Fruit fly (Drosophila melanogaster) whole organism, embryonic: ENCODE data around the gene Herc4.

Experiments
- Aef1 ChIP-seq: fragments of 200-800 bp; sonication (Bioruptor generic); IDR thresholded peaks from 3 replicates; pipeline ENCODE4 v1.3.6; 2022; ENCODE audit warnings: missing biosample characterization, missing genetic modification characterization
- Antp ChIP-seq: fragments of 200-800 bp; sonication (Bioruptor generic); optimal IDR thresholded peaks from 3 replicates; lab custom pipeline; 2016; ENCODE audit warnings: missing biosample characterization, missing genetic modification characterization
- Awh ChIP-seq: fragments of 200-800 bp; sonication (Bioruptor generic); IDR thresholded peaks from 2 replicates; pipeline ENCODE4, ENCODE4 v1.3.6; 2022; ENCODE audit warnings: missing biosample characterization, missing genetic modification characterization
- BtbVII ChIP-seq: fragments of 200-800 bp; sonication (Bioruptor generic); optimal IDR thresholded peaks from 3 replicates; lab custom pipeline; 2017; ENCODE audit warnings: missing biosample characterization, mild to moderate bottlenecking, missing genetic modification characterization
- CG1024 ChIP-seq: fragments of 200-800 bp; sonication (Bioruptor generic); IDR thresholded peaks from 2 replicates; pipeline ENCODE4 v1.3.6; 2022; ENCODE audit warnings: missing biosample characterization, missing genetic modification characterization
- CG10959 ChIP-seq: fragments of 200-800 bp; sonication (Bioruptor generic); IDR thresholded peaks from 2 replicates; pipeline ENCODE4 v1.3.6; 2022; ENCODE audit warnings: missing biosample characterization, missing genetic modification characterization
- CG11723 ChIP-seq: fragments of 200-800 bp; sonication (Bioruptor generic); optimal IDR thresholded peaks from 2 replicates; lab custom pipeline; 2017; ENCODE audit warnings: missing biosample characterization, mild to moderate bottlenecking, missing genetic modification characterization
- CG12104 ChIP-seq: fragments of 200-800 bp; sonication (Bioruptor generic); optimal IDR thresholded peaks from 3 replicates; lab custom pipeline; 2016; ENCODE audit warnings: missing biosample characterization, missing genetic modification characterization
- CG15269 ChIP-seq: fragments of 200-800 bp; sonication (Bioruptor generic); optimal IDR thresholded peaks from 2 replicates; lab custom pipeline; 2018; ENCODE audit warnings: missing biosample characterization, mild to moderate bottlenecking, missing genetic modification characterization, moderate library complexity
- CG15479 ChIP-seq: fragments of 200-800 bp; sonication (Bioruptor generic); optimal IDR thresholded peaks from 3 replicates; lab custom pipeline; 2019; ENCODE audit warnings: missing biosample characterization, mild to moderate bottlenecking, missing genetic modification characterization, moderate library complexity
- CG15696 ChIP-seq: fragments of 200-800 bp; sonication (Bioruptor generic); optimal IDR thresholded peaks from 2 replicates; lab custom pipeline; 2019; ENCODE audit warnings: missing biosample characterization, mild to moderate bottlenecking, missing genetic modification characterization, moderate library complexity
- CG1602 ChIP-seq: fragments of 200-800 bp; sonication (Bioruptor generic); optimal IDR thresholded peaks from 3 replicates; lab custom pipeline; 2016; ENCODE audit warnings: missing biosample characterization, missing genetic modification characterization
- CG16779 ChIP-seq: fragments of 200-800 bp; sonication (Bioruptor generic); IDR thresholded peaks from 2 replicates; pipeline ENCODE4 v1.3.6; 2022; ENCODE audit warnings: missing biosample characterization, missing genetic modification characterization
- CG16813 ChIP-seq: fragments of 200-800 bp; sonication (Bioruptor generic); IDR thresholded peaks from 3 replicates; pipeline ENCODE4 v1.3.6; 2022; ENCODE audit warnings: missing biosample characterization, missing genetic modification characterization; ENCODE audit not compliant: partially characterized antibody
- CG17568 ChIP-seq: fragments of 200-800 bp; sonication (Bioruptor generic); optimal IDR thresholded peaks from 2 replicates; lab custom pipeline; 2018; ENCODE audit warnings: missing biosample characterization, mild to moderate bottlenecking, missing genetic modification characterization, moderate library complexity
- CG1792 ChIP-seq: fragments of 200-800 bp; sonication (Bioruptor generic); optimal IDR thresholded peaks from 2 replicates; lab custom pipeline; 2016; ENCODE audit warnings: missing biosample characterization, missing genetic modification characterization
- CG2875 ChIP-seq: fragments of 200-800 bp; sonication (Bioruptor generic); optimal IDR thresholded peaks from 2 replicates; lab custom pipeline; 2017; ENCODE audit warnings: missing biosample characterization, mild to moderate bottlenecking, missing genetic modification characterization, missing genetic modification reagents
- CG31365 ChIP-seq: fragments of 200-800 bp; sonication (Bioruptor generic); optimal IDR thresholded peaks from 2 replicates; lab custom pipeline; 2018; ENCODE audit warnings: missing biosample characterization, mild to moderate bottlenecking, missing genetic modification characterization
- CG6175 ChIP-seq: fragments of 200-800 bp; sonication (Bioruptor generic); IDR thresholded peaks from 3 replicates; pipeline ENCODE4 v1.3.6; 2022; ENCODE audit warnings: missing biosample characterization, missing genetic modification characterization
- CG6654 ChIP-seq: fragments of 200-800 bp; sonication (Bioruptor generic); optimal IDR thresholded peaks from 2 replicates; lab custom pipeline; 2017; ENCODE audit warnings: missing biosample characterization, mild to moderate bottlenecking, missing genetic modification characterization
- CG6854 ChIP-seq: fragments of 200-800 bp; sonication (Bioruptor generic); optimal IDR thresholded peaks from 3 replicates; lab custom pipeline; 2017; ENCODE audit warnings: missing biosample characterization, mild to moderate bottlenecking, missing genetic modification characterization
- CG7271 ChIP-seq: fragments of 200-800 bp; sonication (Bioruptor generic); optimal IDR thresholded peaks from 2 replicates; lab custom pipeline; 2018; ENCODE audit warnings: missing biosample characterization, mild to moderate bottlenecking, missing genetic modification characterization, moderate library complexity
- CG8765 ChIP-seq: fragments of 200-800 bp; sonication (Bioruptor generic); IDR thresholded peaks from 2 replicates; pipeline ENCODE4 v1.3.6; 2022; ENCODE audit warnings: missing biosample characterization, missing genetic modification characterization
- CHES-1-like ChIP-seq: fragments of 200-800 bp; sonication (Bioruptor generic); optimal IDR thresholded peaks from 2 replicates; lab custom pipeline; 2016; ENCODE audit warnings: missing biosample characterization, missing genetic modification characterization
- Dip3 ChIP-seq: fragments of 200-800 bp; sonication (Bioruptor generic); optimal IDR thresholded peaks from 3 replicates; lab custom pipeline; 2016; ENCODE audit warnings: missing biosample characterization, missing genetic modification characterization
- Fer3 ChIP-seq: fragments of 200-800 bp; sonication (Bioruptor generic); optimal IDR thresholded peaks from 2 replicates; lab custom pipeline; 2018; ENCODE audit warnings: missing biosample characterization, mild to moderate bottlenecking, missing genetic modification characterization, moderate library complexity
- Hr51 ChIP-seq, 2 experiments: fragments of 200-800 bp; sonication (Bioruptor generic); optimal IDR thresholded peaks; 2 replicates in 1 of 2; 3 replicates in 1 of 2; lab custom pipeline; 2016 to 2018; ENCODE audit warnings: missing biosample characterization in 2 of 2, missing genetic modification characterization in 2 of 2, mild to moderate bottlenecking in 1 of 2, moderate library complexity in 1 of 2
- Hsf ChIP-seq: fragments of 200-800 bp; sonication (Bioruptor generic); optimal IDR thresholded peaks from 3 replicates; lab custom pipeline; 2016; ENCODE audit warnings: missing biosample characterization, missing genetic modification characterization
- Myb ChIP-seq: fragments of 200-800 bp; sonication (Bioruptor generic); optimal IDR thresholded peaks from 2 replicates; lab custom pipeline; 2016; ENCODE audit warnings: missing biosample characterization, missing genetic modification characterization
- Nf-YB ChIP-seq: fragments of 200-800 bp; sonication (Bioruptor generic); optimal IDR thresholded peaks from 3 replicates; lab custom pipeline; 2019; ENCODE audit warnings: missing biosample characterization, mild to moderate bottlenecking, missing genetic modification characterization, moderate library complexity
- abd-A ChIP-seq: fragments of 200-800 bp; sonication (Bioruptor generic); optimal IDR thresholded peaks from 3 replicates; lab custom pipeline; 2019; ENCODE audit warnings: missing biosample characterization, mild to moderate bottlenecking, missing genetic modification characterization, moderate library complexity
- amos ChIP-seq: fragments of 200-800 bp; sonication (Bioruptor generic); IDR thresholded peaks from 2 replicates; pipeline ENCODE4 v1.3.6; 2022; ENCODE audit warnings: missing biosample characterization, missing genetic modification characterization; ENCODE audit not compliant: partially characterized antibody
- croc ChIP-seq: fragments of 200-800 bp; sonication (Bioruptor generic); conservative IDR thresholded peaks from 3 replicates; pipeline ENCODE4 v1.3.6; 2022; ENCODE audit warnings: missing biosample characterization, missing genetic modification characterization
- disco-r ChIP-seq: fragments of 200-800 bp; sonication (Bioruptor generic); optimal IDR thresholded peaks from 2 replicates; lab custom pipeline; 2016; ENCODE audit warnings: missing biosample characterization, missing genetic modification characterization
- dpn ChIP-seq, 2 experiments: fragments of 200-800 bp; sonication (Bioruptor generic); optimal IDR thresholded peaks; 3 replicates each; lab custom pipeline; 2016; ENCODE audit warnings: missing biosample characterization in 2 of 2, missing genetic modification characterization in 2 of 2
- emc ChIP-seq: fragments of 200-800 bp; sonication (Bioruptor generic); optimal IDR thresholded peaks from 2 replicates; lab custom pipeline; 2016; ENCODE audit warnings: missing biosample characterization, missing genetic modification characterization
- ftz-f1 ChIP-seq: fragments of 200-800 bp; sonication (Bioruptor generic); optimal IDR thresholded peaks from 2 replicates; lab custom pipeline; 2016; ENCODE audit warnings: missing biosample characterization, missing genetic modification characterization
- fu2 ChIP-seq: fragments of 200-800 bp; sonication (Bioruptor generic); optimal IDR thresholded peaks from 2 replicates; lab custom pipeline; 2016; ENCODE audit warnings: missing biosample characterization, missing genetic modification characterization
- jing ChIP-seq: fragments of 200-800 bp; sonication (Bioruptor generic); optimal IDR thresholded peaks from 2 replicates; lab custom pipeline; 2018; ENCODE audit warnings: missing biosample characterization, mild to moderate bottlenecking, missing genetic modification characterization
- ken ChIP-seq: fragments of 200-800 bp; sonication (Bioruptor generic); IDR thresholded peaks from 3 replicates; pipeline ENCODE4 v1.3.6; 2022; ENCODE audit warnings: missing biosample characterization, missing genetic modification characterization
- mirr ChIP-seq: fragments of 200-800 bp; sonication (Bioruptor generic); optimal IDR thresholded peaks from 3 replicates; lab custom pipeline; 2018; ENCODE audit warnings: missing biosample characterization, mild to moderate bottlenecking, missing genetic modification characterization
- nerfin-2 ChIP-seq: fragments of 200-800 bp; sonication (Bioruptor generic); IDR thresholded peaks from 2 replicates; pipeline ENCODE4 v1.3.6; 2022; ENCODE audit warnings: missing biosample characterization, missing genetic modification characterization; ENCODE audit not compliant: partially characterized antibody
- pb ChIP-seq: fragments of 200-800 bp; sonication (Bioruptor generic); optimal IDR thresholded peaks from 3 replicates; lab custom pipeline; 2016; ENCODE audit warnings: missing biosample characterization, missing genetic modification characterization
- scrt ChIP-seq: fragments of 200-800 bp; sonication (Bioruptor generic); optimal IDR thresholded peaks from 2 replicates; lab custom pipeline; 2018; ENCODE audit warnings: missing biosample characterization, mild to moderate bottlenecking, missing genetic modification characterization, moderate library complexity
- tgo ChIP-seq: fragments of 200-800 bp; sonication (Bioruptor generic); IDR thresholded peaks from 3 replicates; pipeline ENCODE4 v1.3.6; 2022; ENCODE audit warnings: missing biosample characterization, missing genetic modification characterization
- tna ChIP-seq: fragments of 200-800 bp; sonication (Bioruptor generic); IDR thresholded peaks from 2 replicates; pipeline ENCODE4 v1.3.6; 2022; ENCODE audit warnings: missing biosample characterization, missing genetic modification characterization; ENCODE audit not compliant: partially characterized antibody
- ttk ChIP-seq: fragments of 200-800 bp; sonication (Bioruptor generic); IDR thresholded peaks from 2 replicates; pipeline ENCODE4 v2.1.2; 2022; ENCODE audit warnings: missing biosample characterization, missing genetic modification characterization
- usp ChIP-seq: fragments of >200 bp; optimal IDR thresholded peaks from 2 replicates; lab custom pipeline; 2017; ENCODE audit warnings: missing biosample characterization, missing genetic modification characterization
- zf30C ChIP-seq: fragments of 200-800 bp; sonication (Bioruptor generic); optimal IDR thresholded peaks from 3 replicates; lab custom pipeline; 2018; ENCODE audit warnings: missing biosample characterization, mild to moderate bottlenecking, missing genetic modification characterization
- zfh1 ChIP-seq: fragments of 200-800 bp; sonication (Bioruptor generic); IDR thresholded peaks from 3 replicates; pipeline ENCODE4 v1.3.6; 2022; ENCODE audit warnings: missing biosample characterization, missing genetic modification characterization

Herc4 gene

DNA sequence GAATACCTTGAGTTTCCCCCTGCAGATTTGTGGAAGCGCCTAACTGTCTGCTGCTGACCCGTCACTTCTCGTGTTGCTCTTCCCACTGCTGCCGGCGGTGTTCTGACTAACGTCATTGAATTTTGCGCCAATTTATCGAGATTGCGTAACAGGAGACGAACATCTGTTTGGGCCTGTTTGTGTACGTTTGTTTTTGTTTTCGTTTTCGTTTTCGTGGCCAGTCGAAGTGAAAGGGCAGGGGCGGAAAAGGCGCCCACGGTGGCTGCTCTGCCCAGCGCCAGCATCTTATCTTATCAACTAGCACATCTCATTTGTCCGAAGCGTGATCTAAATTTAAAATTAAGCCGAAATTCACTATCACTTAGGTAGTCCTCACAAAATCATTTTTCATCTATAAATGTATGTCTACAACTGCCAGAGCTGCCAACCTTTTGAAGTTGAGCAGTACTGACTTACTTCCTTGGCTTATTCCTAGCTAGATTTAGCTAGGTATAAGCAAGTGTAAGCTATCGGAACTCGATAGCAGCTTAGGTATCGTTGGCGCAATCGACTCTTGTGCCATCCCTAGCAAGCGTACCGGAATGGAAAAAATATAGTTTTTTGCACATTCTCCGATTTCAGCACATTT is 6.4 kb upstream of the Herc4 start, which contains the start of the genes Ctr9 and Nt5a (continued):
- TF ChIP-seq CG7271 (tag; lab: Kevin White, UChicago), result no peak
- TF ChIP-seq nerfin-2, result peak; percentile 49
- no peak for TF ChIP-seq CG11723
- no peak for TF ChIP-seq CG1602 (GFP tag; lab: Kevin White, UChicago)
- no peak for TF ChIP-seq Awh (GFP tag; lab: Robert Waterston, UW)
- no peak for TF ChIP-seq CG15269 (tag; lab: Kevin White, UChicago)
- TF ChIP-seq CG1024 (GFP tag; lab: Robert Waterston, UW), result no peak
- no peak for TF ChIP-seq CG31365 (tag; lab: Kevin White, UChicago)
- no peak for TF ChIP-seq disco-r
- TF ChIP-seq fu2, result peak; percentile 60
- TF ChIP-seq abd-A (tag; lab: Kevin White, UChicago), result no peak
- peak; percentile 55 to 72 for TF ChIP-seq dpn (GFP tag; optimal IDR thresholded peaks at IDR 0.05; lab: Kevin White, UChicago)
- no peak for TF ChIP-seq CG8765 (GFP tag; lab: Robert Waterston, UW)
- TF ChIP-seq CG10959 (GFP tag; lab: Robert Waterston, UW), result no peak
- peak; percentile 64 for TF ChIP-seq mirr
- no peak for TF ChIP-seq BtbVII (GFP tag; lab: Kevin White, UChicago)
- peak; percentile 6 for TF ChIP-seq emc
- TF ChIP-seq usp (GFP tag; lab: Kevin White, UChicago), result no peak
- no peak for TF ChIP-seq jing
- TF ChIP-seq CG16779 (GFP tag; lab: Robert Waterston, UW), result no peak
- peak; percentile 5 for TF ChIP-seq pb (GFP tag; lab: Kevin White, UChicago)
- TF ChIP-seq CG17568 (GFP tag; lab: Kevin White, UChicago), result no peak
- TF ChIP-seq CG15479, result peak; percentile 63
- TF ChIP-seq Hsf (GFP tag; lab: Kevin White, UChicago), result peak; percentile 42
- TF ChIP-seq amos (GFP tag; lab: Robert Waterston, UW), result peak; percentile 81
- peak; percentile 62 for TF ChIP-seq CG1792 (GFP tag; lab: Kevin White, UChicago)
- peak; percentile 49 for TF ChIP-seq Aef1 (GFP tag; lab: Robert Waterston, UW)
- peak; percentile 76 for TF ChIP-seq CG16813 (GFP tag; lab: Robert Waterston, UW)
- TF ChIP-seq zf30C (GFP tag; lab: Kevin White, UChicago), result peak; percentile 17
- no peak for TF ChIP-seq ttk (GFP tag; lab: Robert Waterston, UW)
- 0 out of 3 replicates have a peak, but pooled peaks have one; percentile 36 for TF ChIP-seq zfh1 (GFP tag; lab: Robert Waterston, UW)
- peak; percentile 72 for TF ChIP-seq Myb (GFP tag; lab: Kevin White, UChicago)
- TF ChIP-seq CG2875, result no peak
- TF ChIP-seq Dip3 (GFP tag; lab: Kevin White, UChicago), result peak; percentile 46
- TF ChIP-seq tgo, result no peak
- no peak for TF ChIP-seq croc (GFP tag; lab: Robert Waterston, UW)
- TF ChIP-seq ftz-f1 (GFP tag; lab: Kevin White, UChicago), result peak; percentile 33
- TF ChIP-seq tna (GFP tag; lab: Robert Waterston, UW), result peak; percentile 63
- no peak for TF ChIP-seq CG6175 (GFP tag; lab: Robert Waterston, UW)
- TF ChIP-seq ken (GFP tag; lab: Robert Waterston, UW), result 0 out of 3 replicates have a peak, but pooled peaks have one; percentile 56
- TF ChIP-seq CG12104, result no peak
- TF ChIP-seq CHES-1-like (GFP tag; lab: Kevin White, UChicago), result peak; percentile 56
- TF ChIP-seq CG6654 (GFP tag; lab: Kevin White, UChicago), result no peak
- peak; percentile 76 for TF ChIP-seq Antp (GFP tag; lab: Kevin White, UChicago)
- no peak for TF ChIP-seq CG6854
- TF ChIP-seq CG15696 (tag; lab: Kevin White, UChicago), result no peak
- TF ChIP-seq Nf-YB (GFP tag; lab: Kevin White, UChicago), result peak; percentile 8
- TF ChIP-seq Fer3, result peak; percentile 36
- peak; percentile 38 for TF ChIP-seq scrt (GFP tag; lab: Kevin White, UChicago)
- TF ChIP-seq Hr51 (GFP tag; optimal IDR thresholded peaks at IDR 0.05; lab: Kevin White, UChicago), result peak in 1 of 2 experiments; percentile 48
